Worm (Caenorhabditis elegans) whole organism, L4/young adult: ENCODE data around the gene F10A3.17.

Source experiments
- dao-5 ChIP-seq: sonication (generic microtip); optimal IDR thresholded peaks from 2 replicates; lab custom pipeline; 2016; ENCODE audit warnings: missing genotype, missing genetic modification characterization, moderate library complexity, missing compliant biosample characterization
- him-1 ChIP-seq: sonication (generic microtip); optimal IDR thresholded peaks from 2 replicates; lab custom pipeline; 2016; ENCODE audit warnings: missing genotype, missing genetic modification reagents, missing genetic modification characterization, missing compliant biosample characterization

ce11 chrV:16121451-16121850 lies 38.0 kb downstream of the F10A3.17 start:
- TF ChIP-seq him-1 (tag; lab: Kevin White, UChicago) (no peak), dao-5 (tag; lab: Kevin White, UChicago) (no peak)
